Worm (Caenorhabditis elegans): ENCODE measurements around the gene acdh-8.

ce11 chrII:5805303-5805702 lies 11.0 kb downstream of the acdh-8 start, which contains the start of gene K05F1.10:
- TF ChIP-seq lin-39 (tag; optimal IDR thresholded peaks at IDR 0.05), result no peak
- no peak for TF ChIP-seq ztf-11 (tag; optimal IDR thresholded peaks at IDR 0.05)
- no peak for TF ChIP-seq daf-12 (tag; optimal IDR thresholded peaks at IDR 0.05)
- no peak for TF ChIP-seq unc-62 (GFP tag; optimal IDR thresholded peaks at IDR 0.05)
- TF ChIP-seq elt-2 (tag; optimal IDR thresholded peaks at IDR 0.05), result peak; percentile 86
- TF ChIP-seq zag-1 (tag; optimal IDR thresholded peaks at IDR 0.05), result no peak
- no peak for TF ChIP-seq ztf-4 (tag; optimal IDR thresholded peaks at IDR 0.05)
- TF ChIP-seq nhr-23 (tag; optimal IDR thresholded peaks at IDR 0.05), result no peak
- TF ChIP-seq nhr-67 (tag; optimal IDR thresholded peaks at IDR 0.05), result no peak
- TF ChIP-seq fkh-10 (GFP tag; optimal IDR thresholded peaks at IDR 0.05), result no peak
